Fruit fly (Drosophila melanogaster) whole organism, embryonic: ENCODE measurements around the gene CG4770.
A peak's percentile ranks its signal among the peaks of the same experiment; 100 is the strongest.

Experiments used
- Abd-B ChIP-seq: fragments of 200-800 bp; sonication (Bioruptor generic); optimal IDR thresholded peaks from 2 replicates; lab custom pipeline; 2018; ENCODE audit warnings: missing biosample characterization, mild to moderate bottlenecking, missing genetic modification characterization, moderate library complexity
- CG2712 ChIP-seq: fragments of 200-800 bp; optimal IDR thresholded peaks from 3 replicates; lab custom pipeline; 2019; ENCODE audit warnings: missing biosample characterization, mild to moderate bottlenecking, missing genetic modification characterization, moderate library complexity
- CG3847 ChIP-seq: fragments of 200-800 bp; sonication (Bioruptor generic); IDR thresholded peaks from 2 replicates; pipeline ENCODE4 v1.3.6; 2022; ENCODE audit warnings: missing biosample characterization, missing genetic modification characterization
- NFAT ChIP-seq: fragments of 200-800 bp; sonication (Bioruptor generic); IDR thresholded peaks from 2 replicates; pipeline ENCODE4 v1.3.6; 2022; ENCODE audit warnings: missing biosample characterization, missing genetic modification characterization
- Poxn ChIP-seq: fragments of 200-800 bp; sonication (Bioruptor generic); IDR thresholded peaks from 2 replicates; pipeline ENCODE4 v1.3.6; 2022; ENCODE audit warnings: missing biosample characterization, missing genetic modification characterization
- bsh ChIP-seq, 2 experiments: fragments of 200-800 bp; sonication (Bioruptor generic); optimal IDR thresholded peaks; 2 replicates each; lab custom pipeline; 2017 to 2018; ENCODE audit warnings: mild to moderate bottlenecking in 2 of 2, missing biosample characterization in 2 of 2, missing genetic modification characterization in 2 of 2, moderate library complexity in 1 of 2
- ems ChIP-seq: fragments of 200-800 bp; sonication (Bioruptor generic); optimal IDR thresholded peaks from 3 replicates; lab custom pipeline; 2016; ENCODE audit warnings: missing biosample characterization, missing genetic modification characterization
- hth ChIP-seq: fragments of >200 bp; optimal IDR thresholded peaks from 2 replicates; lab custom pipeline; 2017; ENCODE audit warnings: inconsistent platforms
- kah ChIP-seq: fragments of 200-800 bp; sonication (Bioruptor generic); optimal IDR thresholded peaks from 2 replicates; lab custom pipeline; 2018; ENCODE audit warnings: missing biosample characterization, mild to moderate bottlenecking, missing genetic modification characterization
- psq ChIP-seq: fragments of 200-800 bp; sonication (Bioruptor generic); optimal IDR thresholded peaks from 2 replicates; lab custom pipeline; 2017; ENCODE audit warnings: missing biosample characterization, missing genetic modification characterization
- rib ChIP-seq: fragments of 200-800 bp; sonication (Bioruptor generic); IDR thresholded peaks from 2 replicates; pipeline ENCODE4 v1.3.6; 2022; ENCODE audit warnings: missing biosample characterization, missing genetic modification characterization
- sim ChIP-seq: fragments of 200-800 bp; sonication (Bioruptor generic); IDR thresholded peaks from 2 replicates; pipeline ENCODE4 v1.3.6; 2022; ENCODE audit warnings: missing biosample characterization, missing genetic modification characterization
- sqz ChIP-seq: fragments of 200-800 bp; sonication (Bioruptor generic); optimal IDR thresholded peaks from 3 replicates; lab custom pipeline; 2018; ENCODE audit warnings: missing biosample characterization, mild to moderate bottlenecking, missing genetic modification characterization
- toy ChIP-seq: fragments of 200-800 bp; sonication (Bioruptor generic); IDR thresholded peaks from 2 replicates; pipeline ENCODE4 v1.3.6; 2022; ENCODE audit warnings: missing biosample characterization, missing genetic modification characterization

- TF ChIP-seq Poxn (GFP tag; lab: Robert Waterston, UW) (no peak), psq (no peak), toy (GFP tag; lab: Robert Waterston, UW) (no peak), kah (peak; percentile 44), NFAT (GFP tag; lab: Robert Waterston, UW) (no peak), sqz (GFP tag; lab: Kevin White, UChicago) (peak; percentile 47), Abd-B (GFP tag; lab: Kevin White, UChicago) (peak; percentile 66), hth (lab: Kevin White, UChicago) (no peak), CG2712 (tag; lab: Kevin White, UChicago) (peak; percentile 75), rib (GFP tag; lab: Robert Waterston, UW) (no peak), ems (GFP tag; lab: Kevin White, UChicago) (no peak), sim (GFP tag; lab: Robert Waterston, UW) (0 out of 2 replicates have a peak, but pooled peaks have one; percentile 6), bsh (GFP tag; optimal IDR thresholded peaks at IDR 0.05; lab: Kevin White, UChicago) (peak in 1 of 2 experiments; percentile 52), CG3847 (GFP tag; lab: Robert Waterston, UW) (peak; percentile 57)
These were observed 28.6 kb upstream of the CG4770 start for dm6 chr3R:19889603-19890187.
